Worm (Caenorhabditis elegans): Measurements from ENCODE around the gene elt-1.
"Not testable (repeated sequence)": the region's sequence is repeated elsewhere in the genome, so short reads cannot be mapped to it uniquely, and the experiment has no call there.

The elt-1 gene

ce11 chrIV:9614695-9615094 is at the start of gene elt-1:
TSS of gene elt-1 (plus strand) at chrIV:9614995.
- no peak for TF ChIP-seq unc-62 (GFP tag; optimal IDR thresholded peaks at IDR 0.05)

- no peak for TF ChIP-seq unc-62 (GFP tag; optimal IDR thresholded peaks at IDR 0.05)
Measured at ce11 chrIV:9566505-9566904, 48.3 kb upstream of the elt-1 start, which contains the start of gene lron-14. TSS of gene lron-14 (minus strand) at chrIV:9566605.

DNA sequence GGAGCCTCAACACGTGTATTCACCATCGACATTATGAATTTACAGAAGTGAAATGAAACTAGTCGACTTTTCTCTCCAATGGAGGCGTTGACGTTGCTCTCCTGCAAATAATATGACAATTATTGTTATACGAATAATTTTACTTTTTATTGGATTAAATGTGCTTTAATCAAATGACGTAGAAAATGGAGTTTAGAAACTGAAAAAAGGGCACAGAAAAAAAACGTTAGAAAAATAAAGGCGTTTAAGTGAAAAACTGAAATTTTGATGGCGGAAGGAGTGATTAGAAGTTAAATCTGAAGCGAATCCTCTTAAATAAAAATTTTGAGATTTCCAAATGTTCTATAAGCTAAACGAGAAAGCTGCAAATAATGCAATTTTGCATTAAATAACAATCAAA is 34.8 kb upstream of the elt-1 start, which contains the start of gene npr-2:
Gene npr-2, minus strand, starts transcription at position 101 of the 400 bp plus-strand sequence.
- no peak for TF ChIP-seq unc-62 (GFP tag; optimal IDR thresholded peaks at IDR 0.05)

DNA sequence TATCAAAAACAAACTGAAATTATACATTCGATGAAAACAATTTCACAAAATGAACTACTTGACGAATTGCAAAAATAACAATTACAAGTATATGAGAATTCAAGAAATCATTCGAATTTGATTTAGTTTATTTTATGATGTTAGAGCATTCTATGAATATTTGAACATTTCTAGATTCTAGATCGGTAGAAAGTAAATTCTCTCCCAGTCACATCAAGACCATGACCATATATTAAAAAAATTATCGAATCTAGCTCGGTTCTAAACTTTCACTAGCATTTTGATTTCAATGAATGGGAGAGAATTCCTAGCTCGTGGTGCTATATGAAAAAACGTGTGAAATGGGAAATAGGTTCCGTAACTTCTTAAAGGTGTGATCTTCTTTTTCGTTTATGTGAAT is 30.4 kb upstream of the elt-1 start:
- TF ChIP-seq unc-62 (GFP tag; optimal IDR thresholded peaks at IDR 0.05), result no peak

ce11 chrIV:9588784-9589457 is 25.9 kb upstream of the elt-1 start, which contains the start of gene trcs-1:
TSS of gene trcs-1 (minus strand) at chrIV:9588834.
- TF ChIP-seq unc-62 (GFP tag; optimal IDR thresholded peaks at IDR 0.05), result no peak

ce11 chrIV:9592413-9592812 is 22.4 kb upstream of the elt-1 start, which contains the start of gene pei-1:
TSS of gene pei-1 (minus strand) at chrIV:9592513.
- TF ChIP-seq unc-62 (GFP tag; optimal IDR thresholded peaks at IDR 0.05), result no peak

DNA sequence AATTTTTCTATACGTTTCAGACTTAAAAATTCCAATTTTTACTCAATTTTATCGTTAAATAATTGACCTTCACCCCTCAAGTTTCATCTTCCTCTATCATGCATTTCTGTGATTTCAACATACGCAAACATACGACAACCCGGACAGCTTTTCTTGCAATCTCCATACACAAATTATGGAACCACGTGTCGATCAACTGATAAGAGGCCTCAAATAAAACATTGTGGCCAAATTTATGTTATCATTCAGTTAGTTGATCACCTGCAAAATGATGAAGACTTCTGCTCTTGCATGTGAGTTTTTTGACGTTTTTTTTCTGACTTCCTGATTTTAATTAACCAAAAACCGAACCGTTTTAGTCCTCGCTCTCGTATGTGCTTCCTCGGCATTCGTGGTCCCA is 21.3 kb upstream of the elt-1 start, which contains the start of gene spp-18:
Gene spp-18, plus strand, starts transcription at position 257 of the 400 bp plus-strand sequence.
- TF ChIP-seq unc-62 (GFP tag; optimal IDR thresholded peaks at IDR 0.05), result no peak

DNA sequence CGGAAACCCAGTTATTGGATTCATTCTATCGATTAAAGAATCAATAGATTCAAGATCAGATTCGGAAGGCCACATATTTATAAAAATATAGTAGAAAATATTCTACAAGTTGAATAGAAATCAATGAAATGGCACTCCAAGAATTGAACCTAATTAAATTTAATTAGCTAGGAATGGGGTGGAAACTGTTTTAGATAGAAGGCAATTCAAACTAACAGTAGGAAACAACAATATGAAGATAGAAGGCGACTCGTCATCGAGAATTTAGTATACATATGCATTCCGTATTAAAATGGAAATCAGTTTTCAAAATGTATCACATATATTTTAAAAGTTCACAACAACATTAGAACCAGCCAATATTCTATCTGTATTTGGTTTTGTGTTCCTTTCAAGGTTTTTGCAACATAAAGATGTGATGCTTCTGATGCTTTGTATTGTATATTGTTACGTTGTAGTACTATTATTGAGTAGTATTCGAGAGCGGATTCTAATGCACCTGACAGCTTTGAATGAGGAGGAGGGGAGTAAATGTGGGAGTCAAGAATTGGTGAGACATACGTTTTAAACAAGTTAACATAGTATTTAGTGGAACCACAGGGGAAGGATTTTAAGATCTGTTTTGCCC is 18.9 kb upstream of the elt-1 start, which contains the start of the genes F27C8.3 and F27C8.2:
Gene F27C8.3, minus strand, starts transcription at position 101 of the 628 bp plus-strand sequence.
Gene F27C8.2, plus strand, starts transcription at position 578 of the 628 bp plus-strand sequence.
- TF ChIP-seq unc-62 (GFP tag; optimal IDR thresholded peaks at IDR 0.05), result not testable (repeated sequence)

DNA sequence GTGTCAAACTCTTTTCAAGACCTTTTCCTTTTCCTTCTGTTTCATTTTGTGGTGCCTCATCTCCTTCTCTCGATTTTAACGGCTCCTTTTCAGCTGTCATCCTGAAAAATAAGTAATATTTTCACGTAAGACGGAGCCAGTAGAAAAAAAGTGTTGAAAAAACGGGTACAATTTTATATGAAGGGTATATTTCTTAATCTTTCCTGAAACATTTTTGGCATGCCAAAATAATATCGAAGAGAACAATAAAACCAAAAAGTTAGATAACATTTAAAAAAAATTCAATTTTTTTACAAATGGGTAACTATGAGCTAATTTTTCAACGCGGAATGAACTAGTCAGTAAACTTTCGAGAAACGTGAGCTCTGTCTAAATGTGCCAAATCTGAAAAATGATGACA is 13.2 kb upstream of the elt-1 start, which contains the start of gene aat-1:
Gene aat-1, minus strand, starts transcription at position 101 of the 400 bp plus-strand sequence.
- TF ChIP-seq unc-62 (GFP tag; optimal IDR thresholded peaks at IDR 0.05), result no peak

DNA sequence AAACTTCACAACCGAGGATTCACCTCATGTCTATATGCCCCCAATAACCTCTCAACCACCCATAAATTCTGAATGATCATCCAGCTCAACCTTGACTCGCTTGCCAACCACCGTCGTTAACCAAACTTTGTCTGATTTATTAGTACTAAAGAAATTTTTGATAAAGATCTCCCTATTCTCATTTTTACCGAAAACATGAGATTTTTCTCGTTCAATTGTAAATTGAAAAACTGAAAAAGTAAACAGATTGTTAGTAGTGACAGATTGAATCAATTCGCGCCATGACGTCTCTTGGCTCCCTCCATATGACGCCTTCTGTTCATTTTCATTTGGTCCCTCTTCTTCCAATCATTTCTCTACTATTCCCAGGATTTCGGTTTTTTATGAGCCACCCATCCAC is 6.8 kb upstream of the elt-1 start:
- no peak for TF ChIP-seq unc-62 (GFP tag; optimal IDR thresholded peaks at IDR 0.05)

- TF ChIP-seq unc-62 (GFP tag; optimal IDR thresholded peaks at IDR 0.05), result no peak
Measured at ce11 chrIV:9609095-9609494, 5.7 kb upstream of the elt-1 start.

ce11 chrIV:9610923-9611322 is 3.9 kb upstream of the elt-1 start:
- no peak for TF ChIP-seq unc-62 (GFP tag; optimal IDR thresholded peaks at IDR 0.05)

DNA sequence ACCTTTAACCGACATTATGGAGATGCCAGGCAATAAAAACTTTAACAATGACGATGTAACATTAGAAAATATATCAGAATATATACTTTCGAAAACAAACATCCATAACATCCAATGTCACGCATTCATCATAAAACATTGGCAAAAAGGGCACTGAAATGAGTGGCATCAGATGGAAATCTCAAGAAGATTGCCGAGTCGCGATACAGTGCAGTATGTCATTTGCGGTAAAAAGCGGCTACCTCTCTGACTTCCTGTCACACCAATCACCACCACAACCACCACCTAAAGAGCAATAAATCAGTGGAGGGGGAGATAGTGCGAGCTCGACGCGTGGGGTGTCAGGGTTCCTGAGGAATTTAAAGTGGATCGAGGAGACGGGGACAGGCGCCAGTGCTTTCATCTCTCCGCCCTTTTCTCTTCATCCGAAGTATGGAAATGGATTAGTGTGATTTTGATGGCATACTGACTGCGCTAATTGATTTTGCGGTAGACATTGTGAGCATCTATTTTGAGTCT is 1.7 kb upstream of the elt-1 start:
- TF ChIP-seq unc-62 (GFP tag; optimal IDR thresholded peaks at IDR 0.05), result no peak

DNA sequence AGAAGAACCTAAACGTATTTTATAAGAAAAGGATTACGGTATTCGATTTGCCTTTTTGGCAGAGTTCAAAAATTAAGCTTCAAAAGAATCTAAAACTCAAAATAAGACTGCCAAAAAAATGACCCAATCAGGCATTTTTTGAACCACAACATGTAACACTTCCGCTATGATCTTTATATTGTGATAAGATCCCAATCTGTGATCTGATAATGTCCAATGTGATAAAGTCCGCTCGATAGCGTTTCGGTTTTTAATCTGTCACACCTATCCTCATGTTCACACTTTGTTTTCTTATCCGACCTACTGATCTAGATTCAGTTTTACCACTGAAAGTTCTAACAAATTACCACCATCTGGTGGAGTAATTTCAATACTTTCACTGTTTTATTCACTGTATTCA is 735 bp upstream of the elt-1 start:
- TF ChIP-seq unc-62 (GFP tag; optimal IDR thresholded peaks at IDR 0.05), result no peak

- no peak for TF ChIP-seq unc-62 (GFP tag; optimal IDR thresholded peaks at IDR 0.05)
Measured at ce11 chrIV:9615511-9615910, 716 bp downstream of the elt-1 start.

DNA sequence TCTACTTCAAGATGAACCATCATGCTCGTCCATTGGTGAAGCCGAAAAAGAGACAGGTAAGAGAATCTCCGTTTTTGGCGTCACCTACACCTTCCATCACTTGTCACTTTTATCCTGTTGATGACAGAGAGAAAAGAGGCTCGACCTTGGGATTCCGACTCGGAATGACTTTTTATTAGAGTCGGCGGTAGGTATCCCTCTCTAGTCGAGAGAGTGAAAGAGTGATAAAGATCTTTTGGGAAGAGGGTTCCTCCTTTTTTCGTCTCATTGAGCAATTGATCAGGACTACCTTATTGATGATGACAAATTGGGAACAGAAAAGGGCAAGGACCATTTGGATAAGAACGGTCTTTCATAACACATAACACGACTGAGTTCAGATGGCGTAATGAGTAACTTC is 2.6 kb downstream of the elt-1 start:
- TF ChIP-seq unc-62 (GFP tag; optimal IDR thresholded peaks at IDR 0.05), result no peak

DNA sequence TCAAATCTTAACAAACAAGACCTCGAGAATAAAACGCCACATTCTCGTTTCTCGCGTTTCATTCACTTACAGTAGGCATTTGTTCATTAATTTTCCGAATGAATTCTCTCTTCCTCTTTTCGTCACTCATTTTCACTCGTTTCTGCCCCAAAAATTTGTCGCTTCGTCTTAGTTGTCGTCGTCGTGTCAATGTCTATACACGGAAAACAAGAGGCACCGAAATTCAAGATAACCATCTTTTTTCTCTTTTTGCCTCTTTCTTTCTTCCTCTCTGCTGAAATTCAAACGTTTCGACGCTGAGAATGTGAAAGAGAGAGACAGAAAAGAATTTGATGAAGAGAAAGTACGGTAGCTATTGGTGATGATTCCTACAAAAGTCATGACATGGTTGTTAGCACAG is 3.2 kb downstream of the elt-1 start:
- no peak for TF ChIP-seq unc-62 (GFP tag; optimal IDR thresholded peaks at IDR 0.05)

All from whole organism, dauer.